Fruit fly (Drosophila melanogaster): ENCODE data around the gene Abcd3.

DNA sequence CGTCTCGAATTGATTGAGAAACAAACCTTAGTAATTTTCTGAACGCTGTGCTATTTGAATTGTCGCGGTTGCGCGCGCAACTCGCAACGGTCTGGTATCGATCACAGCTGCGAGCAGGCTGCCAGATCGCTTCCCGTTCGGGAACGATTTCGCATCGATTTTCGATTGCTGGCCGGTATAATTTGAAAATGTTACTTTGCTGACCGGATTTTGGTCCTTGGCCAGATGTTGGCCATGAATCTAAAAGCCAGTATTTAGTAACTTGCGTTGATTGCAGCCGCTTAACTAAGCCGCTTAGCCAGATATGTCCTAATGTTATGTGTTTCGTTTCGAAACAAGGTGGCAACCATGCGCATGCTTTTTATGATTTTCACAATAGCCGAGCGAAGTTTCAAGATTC lies 2.0 kb upstream of the Abcd3 start:
- TF ChIP-seq CG32264 (GFP tag; optimal IDR thresholded peaks at IDR 0.05) (no peak), psq (GFP tag; optimal IDR thresholded peaks at IDR 0.05) (no peak), br (GFP tag; optimal IDR thresholded peaks at IDR 0.05) (no peak), pan (optimal IDR thresholded peaks at IDR 0.05) (no peak), h (GFP tag; optimal IDR thresholded peaks at IDR 0.05) (no peak), OdsH (GFP tag; optimal IDR thresholded peaks at IDR 0.05) (no peak), sv (GFP tag; optimal IDR thresholded peaks at IDR 0.05) (no peak), Myc (optimal IDR thresholded peaks at IDR 0.05) (no peak), Mio (GFP tag; optimal IDR thresholded peaks at IDR 0.05) (no peak), usp (GFP tag; optimal IDR thresholded peaks at IDR 0.05) (no peak)
